Worm (Caenorhabditis elegans) whole organism, young adult: ENCODE results near the gene clc-9.

Experiments used
- B0261.1 ChIP-seq: sonication (generic microtip); optimal IDR thresholded peaks from 2 replicates; lab custom pipeline; 2016; ENCODE audit warnings: mild to moderate bottlenecking, missing genetic modification characterization, moderate library complexity, missing compliant biosample characterization
- F37B4.10 ChIP-seq: fragments of 200-800 bp; sonication (Bioruptor generic); IDR thresholded peaks from 2 replicates; pipeline ENCODE4 v1.3.6; 2022; ENCODE audit warnings: missing genetic modification characterization, missing compliant biosample characterization
- F39B2.1 ChIP-seq: fragments of 200-800 bp; sonication (Bioruptor generic); IDR thresholded peaks from 2 replicates; pipeline ENCODE4 v1.3.6; 2022; ENCODE audit warnings: missing genetic modification reagents, missing genetic modification characterization, missing compliant biosample characterization
- F57A8.1 ChIP-seq: fragments of 200-800 bp; sonication (Bioruptor generic); optimal IDR thresholded peaks from 2 replicates; lab custom pipeline; 2018; ENCODE audit warnings: mild to moderate bottlenecking, missing genetic modification characterization, moderate library complexity, missing compliant biosample characterization
- T07F8.4 ChIP-seq: sonication (generic microtip); optimal IDR thresholded peaks from 2 replicates; lab custom pipeline; 2016; ENCODE audit warnings: mild to moderate bottlenecking, missing genetic modification characterization, moderate library complexity, missing compliant biosample characterization
- T26A5.8 ChIP-seq: sonication (generic microtip); optimal IDR thresholded peaks from 2 replicates; lab custom pipeline; 2016; ENCODE audit warnings: missing genetic modification characterization, missing compliant biosample characterization
- Y53G8AR.9 ChIP-seq: fragments of 200-800 bp; sonication (Bioruptor generic); conservative IDR thresholded peaks from 2 replicates; pipeline ENCODE4 v1.3.6; 2022; ENCODE audit warnings: missing genetic modification reagents, missing genetic modification characterization, missing compliant biosample characterization
- akir-1 ChIP-seq: fragments of 200-800 bp; sonication (Bioruptor generic); optimal IDR thresholded peaks from 2 replicates; lab custom pipeline; 2018; ENCODE audit warnings: mild to moderate bottlenecking, missing genetic modification characterization, moderate library complexity, missing compliant biosample characterization
- aptf-2 ChIP-seq: fragments of 200-800 bp; sonication (Bioruptor generic); conservative IDR thresholded peaks from 2 replicates; pipeline ENCODE4 v1.3.6; 2022; ENCODE audit warnings: missing genetic modification reagents, missing genetic modification characterization, missing compliant biosample characterization
- atf-7 ChIP-seq: sonication (generic microtip); optimal IDR thresholded peaks from 2 replicates; lab custom pipeline; 2017; ENCODE audit warnings: mild to moderate bottlenecking, missing genetic modification characterization, missing compliant biosample characterization
- athp-1 ChIP-seq: sonication (generic microtip); optimal IDR thresholded peaks from 2 replicates; lab custom pipeline; 2017; ENCODE audit warnings: mild to moderate bottlenecking, missing genetic modification characterization, missing compliant biosample characterization
- cebp-1 ChIP-seq, 2 experiments: fragments of 200-800 bp in 1 of 2; sonication (Bioruptor generic) in 1 of 2; sonication (generic microtip) in 1 of 2; IDR thresholded peaks in 1 of 2; optimal IDR thresholded peaks in 1 of 2; 2 replicates each; pipeline versions ENCODE4 v1.3.6 to Lab custom; 2017 to 2022; ENCODE audit warnings: missing compliant biosample characterization in 2 of 2, missing genetic modification characterization in 2 of 2, mild to moderate bottlenecking in 1 of 2, missing genetic modification reagents in 1 of 2, moderate library complexity in 1 of 2
- ceh-27 ChIP-seq: fragments of 200-800 bp; sonication (Bioruptor generic); optimal IDR thresholded peaks from 2 replicates; lab custom pipeline; 2018; ENCODE audit warnings: mild to moderate bottlenecking, missing genetic modification characterization, moderate library complexity, missing compliant biosample characterization
- chd-7 ChIP-seq: sonication (generic microtip); optimal IDR thresholded peaks from 2 replicates; lab custom pipeline; 2016; ENCODE audit warnings: mild to moderate bottlenecking, missing genetic modification characterization, moderate library complexity, missing compliant biosample characterization
- die-1 ChIP-seq: sonication (generic microtip); optimal IDR thresholded peaks from 2 replicates; lab custom pipeline; 2016; ENCODE audit warnings: missing genotype, mild to moderate bottlenecking, missing genetic modification characterization, missing compliant biosample characterization
- dpff-1 ChIP-seq: sonication (generic microtip); optimal IDR thresholded peaks from 2 replicates; lab custom pipeline; 2017; ENCODE audit warnings: mild to moderate bottlenecking, missing genetic modification characterization, missing compliant biosample characterization
- efl-1 ChIP-seq: fragments of 150-350 bp; optimal IDR thresholded peaks from 2 replicates; lab custom pipeline; 2014; ENCODE audit warnings: missing biosample characterization, missing genetic modification reagents, missing genetic modification characterization
- egrh-3 ChIP-seq: fragments of 200-800 bp; sonication (Bioruptor generic); IDR thresholded peaks from 2 replicates; pipeline ENCODE4 v1.3.6; 2022; ENCODE audit warnings: missing genetic modification reagents, missing genetic modification characterization, missing compliant biosample characterization
- let-526 ChIP-seq: fragments of 200-800 bp; sonication (Bioruptor generic); IDR thresholded peaks from 2 replicates; pipeline ENCODE4 v1.3.6; 2022; ENCODE audit warnings: missing genetic modification reagents, missing genetic modification characterization, missing compliant biosample characterization
- lsy-27 ChIP-seq: sonication (generic microtip); optimal IDR thresholded peaks from 2 replicates; lab custom pipeline; 2017; ENCODE audit warnings: missing genetic modification characterization, mild to moderate bottlenecking, missing compliant biosample characterization, antibody characterized with exemption, missing genotype, borderline replicate concordance; ENCODE audit not compliant: insufficient read depth
- madf-10 ChIP-seq: sonication (generic microtip); optimal IDR thresholded peaks from 2 replicates; lab custom pipeline; 2016; ENCODE audit warnings: mild to moderate bottlenecking, missing genetic modification characterization, missing compliant biosample characterization
- mcd-1 ChIP-seq: fragments of 200-800 bp; sonication (Bioruptor generic); IDR thresholded peaks from 2 replicates; pipeline ENCODE4 v1.3.6; 2022; ENCODE audit warnings: missing genetic modification reagents, missing genetic modification characterization, missing compliant biosample characterization
- mxl-1 ChIP-seq: sonication (generic microtip); optimal IDR thresholded peaks from 2 replicates; lab custom pipeline; 2016; ENCODE audit warnings: missing genetic modification characterization, missing compliant biosample characterization
- nfya-1 ChIP-seq: sonication (generic microtip); optimal IDR thresholded peaks from 2 replicates; lab custom pipeline; 2017; ENCODE audit warnings: antibody characterized with exemption, missing compliant biosample characterization, missing genetic modification characterization, borderline replicate concordance; ENCODE audit not compliant: insufficient read depth
- nfya-2 ChIP-seq: fragments of 200-800 bp; sonication (Bioruptor generic); IDR thresholded peaks from 2 replicates; pipeline ENCODE4 v1.3.6; 2022; ENCODE audit warnings: missing genetic modification reagents, missing genetic modification characterization, missing compliant biosample characterization
- nhr-90 ChIP-seq: sonication (generic microtip); optimal IDR thresholded peaks from 2 replicates; lab custom pipeline; 2016; ENCODE audit warnings: missing genotype, mild to moderate bottlenecking, missing genetic modification characterization, missing compliant biosample characterization
- rcor-1 ChIP-seq: fragments of 200-800 bp; sonication (Bioruptor generic); IDR thresholded peaks from 2 replicates; pipeline ENCODE4 v1.3.6; 2022; ENCODE audit warnings: missing genetic modification reagents, missing genetic modification characterization, missing compliant biosample characterization
- repo-1 ChIP-seq: sonication (generic microtip); optimal IDR thresholded peaks from 2 replicates; lab custom pipeline; 2017; ENCODE audit warnings: mild to moderate bottlenecking, missing genetic modification characterization, missing compliant biosample characterization
- rpc-1 ChIP-seq, 2 experiments: fragments of 150-350 bp in 1 of 2; sonication (generic microtip) in 1 of 2; optimal IDR thresholded peaks; 2 replicates each; lab custom pipeline; 2014 to 2018; ENCODE audit warnings: missing biosample characterization in 1 of 2, missing genetic modification characterization in 1 of 2, missing genetic modification reagents in 1 of 2, missing genotype in 1 of 2
- sdz-38 ChIP-seq: sonication (generic microtip); optimal IDR thresholded peaks from 2 replicates; lab custom pipeline; 2016; ENCODE audit warnings: missing genotype, missing genetic modification characterization, missing compliant biosample characterization
- snpc-1.1 ChIP-seq: sonication (generic microtip); optimal IDR thresholded peaks from 2 replicates; lab custom pipeline; 2017; ENCODE audit warnings: missing genetic modification characterization, mild to moderate bottlenecking, missing compliant biosample characterization, antibody characterized with exemption, moderate library complexity, missing genotype, missing genetic modification reagents; ENCODE audit not compliant: insufficient read depth
- snpc-1.3 ChIP-seq: sonication (generic microtip); optimal IDR thresholded peaks from 2 replicates; lab custom pipeline; 2017; ENCODE audit warnings: missing genetic modification characterization, mild to moderate bottlenecking, missing compliant biosample characterization, antibody characterized with exemption, moderate library complexity, missing genotype, missing genetic modification reagents; ENCODE audit not compliant: insufficient read depth
- snpc-3.4 ChIP-seq: sonication (generic microtip); optimal IDR thresholded peaks from 2 replicates; lab custom pipeline; 2017; ENCODE audit warnings: missing genetic modification characterization, mild to moderate bottlenecking, missing compliant biosample characterization, antibody characterized with exemption, moderate library complexity, missing genotype, missing genetic modification reagents
- somi-1 ChIP-seq: fragments of 200-800 bp; sonication (Bioruptor generic); optimal IDR thresholded peaks from 2 replicates; lab custom pipeline; 2018; ENCODE audit warnings: mild to moderate bottlenecking, missing genetic modification characterization, missing compliant biosample characterization
- sptf-2 ChIP-seq: fragments of 200-800 bp; sonication (Bioruptor generic); optimal IDR thresholded peaks from 2 replicates; lab custom pipeline; 2018; ENCODE audit warnings: mild to moderate bottlenecking, missing genetic modification characterization, missing compliant biosample characterization
- tbp1 ChIP-seq: fragments of 200-800 bp; sonication (Bioruptor generic); optimal IDR thresholded peaks from 2 replicates; lab custom pipeline; 2018; ENCODE audit warnings: mild to moderate bottlenecking, missing genetic modification characterization, missing compliant biosample characterization
- tbx-9 ChIP-seq: sonication (generic microtip); optimal IDR thresholded peaks from 2 replicates; lab custom pipeline; 2016; ENCODE audit warnings: borderline replicate concordance, missing genetic modification characterization, inconsistent platforms, missing compliant biosample characterization
- unc-130 ChIP-seq: sonication (generic microtip); optimal IDR thresholded peaks from 2 replicates; lab custom pipeline; 2016; ENCODE audit warnings: missing genetic modification reagents, missing genetic modification characterization, missing compliant biosample characterization
- unc-62 ChIP-seq: fragments of 150-350 bp; optimal IDR thresholded peaks from 2 replicates; lab custom pipeline; 2014; ENCODE audit warnings: missing biosample characterization, missing genetic modification reagents, missing genetic modification characterization
- xnd-1 ChIP-seq: sonication (generic microtip); optimal IDR thresholded peaks from 2 replicates; lab custom pipeline; 2016; ENCODE audit warnings: missing genotype, missing genetic modification reagents, missing genetic modification characterization, missing compliant biosample characterization
- zfh-2 ChIP-seq: fragments of 200-800 bp; sonication (Bioruptor generic); conservative IDR thresholded peaks from 2 replicates; pipeline ENCODE4 v1.3.6; 2022; ENCODE audit warnings: missing genetic modification reagents, missing genetic modification characterization, missing compliant biosample characterization
- zim-3 ChIP-seq: sonication (generic microtip); optimal IDR thresholded peaks from 2 replicates; lab custom pipeline; 2017; ENCODE audit warnings: mild to moderate bottlenecking, missing genetic modification characterization, moderate library complexity, missing compliant biosample characterization
- ztf-28 ChIP-seq: fragments of 200-800 bp; sonication (Bioruptor generic); IDR thresholded peaks from 2 replicates; pipeline ENCODE4 v1.3.6; 2022; ENCODE audit warnings: missing genetic modification reagents, missing genetic modification characterization, missing compliant biosample characterization
- ztf-3 ChIP-seq: fragments of 200-800 bp; sonication (Bioruptor generic); optimal IDR thresholded peaks from 2 replicates; lab custom pipeline; 2018; ENCODE audit warnings: mild to moderate bottlenecking, missing genetic modification characterization, missing compliant biosample characterization

Gene clc-9

DNA sequence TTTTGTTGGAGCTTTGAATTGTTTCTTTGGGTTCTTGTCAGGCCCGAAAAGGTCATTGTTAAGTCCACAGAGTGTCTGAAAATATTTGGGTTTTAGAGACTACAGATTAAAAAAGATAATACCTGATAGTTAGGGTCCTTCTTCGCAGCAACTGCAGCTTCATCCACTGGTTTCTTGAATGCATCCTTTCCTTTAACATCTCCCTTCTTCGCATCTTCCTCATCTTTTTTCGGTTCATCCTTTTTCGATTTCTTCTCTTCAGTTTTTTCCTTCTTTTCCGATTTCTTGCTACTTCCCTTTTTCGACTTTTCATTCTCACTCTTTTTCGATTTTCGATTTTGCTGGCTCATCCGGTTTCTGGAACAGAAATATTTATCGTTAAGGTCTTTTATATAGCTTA lies 9.2 kb upstream of the clc-9 start:
- TF ChIP-seq ztf-3 (GFP tag; lab: Kevin White, UChicago): no peak
- TF ChIP-seq tbp1 (GFP tag; lab: Kevin White, UChicago): no peak
- TF ChIP-seq ztf-28: no peak
- no peak for TF ChIP-seq somi-1 (GFP tag; lab: Kevin White, UChicago)

DNA sequence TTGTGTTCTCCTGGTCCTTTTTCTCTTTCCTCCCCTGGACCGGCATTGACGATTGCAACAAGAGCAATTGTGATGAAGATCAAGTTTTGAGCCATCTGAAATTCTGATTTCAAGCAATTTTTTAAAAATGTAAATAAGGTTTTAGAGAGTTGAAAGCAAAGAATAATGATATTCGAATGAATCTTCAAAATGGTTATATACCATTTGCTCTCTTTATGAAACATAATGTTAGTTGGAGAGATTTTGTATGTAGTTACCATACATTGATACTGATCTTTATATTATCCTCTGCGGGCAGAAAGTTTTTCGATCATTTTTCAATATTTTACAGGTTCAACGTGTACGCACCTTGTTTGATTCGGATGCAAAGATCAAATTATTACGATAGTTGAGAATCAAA lies 7.0 kb upstream of the clc-9 start, which contains the start of gene srlf-24:
Gene srlf-24 (minus strand): TSS at position 101 of the 400 bp plus-strand sequence.
- TF ChIP-seq nfya-1 (tag; lab: Kevin White, UChicago): no peak
- no peak for TF ChIP-seq chd-7 (tag; lab: Kevin White, UChicago)
- TF ChIP-seq T26A5.8: no peak
- no peak for TF ChIP-seq zim-3 (tag; lab: Kevin White, UChicago)
- TF ChIP-seq zfh-2 (GFP tag; lab: Robert Waterston, UW): no peak
- TF ChIP-seq F37B4.10 (GFP tag; lab: Robert Waterston, UW): no peak
- no peak for TF ChIP-seq akir-1 (GFP tag; lab: Kevin White, UChicago)
- no peak for TF ChIP-seq tbx-9
- no peak for TF ChIP-seq snpc-3.4
- no peak for TF ChIP-seq snpc-1.1 (tag; lab: Kevin White, UChicago)
- no peak for TF ChIP-seq mxl-1 (tag; lab: Kevin White, UChicago)
- TF ChIP-seq atf-7 (tag; lab: Kevin White, UChicago): no peak
- TF ChIP-seq athp-1 (tag; lab: Kevin White, UChicago): no peak
- no peak for TF ChIP-seq mcd-1 (GFP tag; lab: Robert Waterston, UW)

DNA sequence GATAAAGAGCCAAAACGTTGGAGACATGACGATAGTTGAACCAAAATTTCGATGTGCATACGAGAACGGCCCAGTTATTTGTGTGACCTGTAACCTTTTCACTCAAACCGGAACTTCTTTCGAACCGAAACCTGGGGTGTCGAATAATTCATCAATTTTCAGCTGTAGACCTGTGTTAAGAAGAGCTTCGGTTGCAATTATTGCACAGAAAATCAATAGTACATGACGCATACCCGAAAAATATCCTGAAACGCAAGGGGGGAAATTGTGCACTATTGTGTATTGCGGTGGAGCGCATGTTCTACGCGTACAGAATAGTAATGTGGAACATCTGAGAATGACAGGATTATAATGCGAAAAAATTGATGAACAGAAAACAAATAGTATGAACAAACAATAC lies 3.0 kb upstream of the clc-9 start, which contains the start of gene pigk-1:
Gene pigk-1 (minus strand): TSS at position 248 of the 400 bp plus-strand sequence.
- TF ChIP-seq rcor-1 (GFP tag; lab: Robert Waterston, UW) (peak; percentile 66; the same call in 1 of the 2 replicates), cebp-1 (GFP tag; IDR thresholded peaks at IDR 0.05; lab: Robert Waterston, UW) (no peak), cebp-1 (tag; optimal IDR thresholded peaks at IDR 0.05; lab: Kevin White, UChicago) (no peak), F39B2.1 (GFP tag; lab: Robert Waterston, UW) (peak; percentile 83), lsy-27 (tag; lab: Kevin White, UChicago) (no peak), unc-130 (peak; percentile 34), Y53G8AR.9 (GFP tag; lab: Robert Waterston, UW) (peak; percentile 24; the same call in 1 of the 2 replicates), tbp1 (GFP tag; lab: Kevin White, UChicago) (peak; percentile 50), nhr-90 (tag; lab: Kevin White, UChicago) (no peak), efl-1 (GFP tag; lab: Kevin White, UChicago) (peak; percentile 18), sdz-38 (tag; lab: Kevin White, UChicago) (no peak), aptf-2 (GFP tag; lab: Robert Waterston, UW) (no peak), ceh-27 (peak; percentile 2), die-1 (no peak), rpc-1 (optimal IDR thresholded peaks at IDR 0.05; lab: Kevin White, UChicago) (no peak), rpc-1 (tag; optimal IDR thresholded peaks at IDR 0.05; lab: Kevin White, UChicago) (no peak), T07F8.4 (tag; lab: Kevin White, UChicago) (no peak), T26A5.8 (peak; percentile 48), somi-1 (GFP tag; lab: Kevin White, UChicago) (no peak), madf-10 (no peak), F57A8.1 (GFP tag; lab: Kevin White, UChicago) (no peak), egrh-3 (GFP tag; lab: Robert Waterston, UW) (no peak), B0261.1 (tag; lab: Kevin White, UChicago) (no peak), unc-62 (GFP tag; lab: Kevin White, UChicago) (no peak), dpff-1 (tag; lab: Kevin White, UChicago) (no peak), snpc-1.3 (peak; percentile 43), let-526 (GFP tag; lab: Robert Waterston, UW) (no peak), repo-1 (no peak), akir-1 (GFP tag; lab: Kevin White, UChicago) (no peak), zim-3 (tag; lab: Kevin White, UChicago) (no peak), nfya-2 (peak; percentile 71; the same call in 1 of the 2 replicates), sptf-2 (GFP tag; lab: Kevin White, UChicago) (no peak), xnd-1 (tag; lab: Kevin White, UChicago) (peak; percentile 40)
